Fruit fly (Drosophila melanogaster) whole organism, adult: ENCODE measurements around the gene CG5877.

Experiments used
- CG1620 ChIP-seq: fragments of 200-800 bp; sonication (Bioruptor generic); optimal IDR thresholded peaks from 2 replicates; lab custom pipeline; 2016; ENCODE audit warnings: missing biosample characterization, missing genetic modification characterization
- CG7045 ChIP-seq: fragments of 200-800 bp; sonication (Bioruptor generic); optimal IDR thresholded peaks from 2 replicates; lab custom pipeline; 2017; ENCODE audit warnings: missing biosample characterization, mild to moderate bottlenecking, missing genetic modification characterization
- Crg-1 ChIP-seq: fragments of 200-800 bp; sonication (Bioruptor generic); optimal IDR thresholded peaks from 2 replicates; lab custom pipeline; 2016; ENCODE audit warnings: missing biosample characterization, missing genetic modification characterization
- Hr96 ChIP-seq: fragments of 200-800 bp; sonication (Bioruptor generic); optimal IDR thresholded peaks from 2 replicates; lab custom pipeline; 2016; ENCODE audit warnings: missing biosample characterization, missing genetic modification characterization
- bab1 ChIP-seq: fragments of 200-800 bp; sonication (Bioruptor generic); optimal IDR thresholded peaks from 3 replicates; lab custom pipeline; 2019; ENCODE audit warnings: missing biosample characterization, mild to moderate bottlenecking, missing genetic modification characterization, moderate library complexity
- cic ChIP-seq: fragments of 200-800 bp; sonication (Bioruptor generic); optimal IDR thresholded peaks from 2 replicates; lab custom pipeline; 2017; ENCODE audit warnings: missing biosample characterization, mild to moderate bottlenecking, missing genetic modification characterization, moderate library complexity
- kay ChIP-seq: fragments of 200-800 bp; sonication (Bioruptor generic); peaks from one replicate; lab custom pipeline; 2016; ENCODE audit warnings: missing biosample characterization, missing genetic modification characterization, borderline replicate concordance
- ovo ChIP-seq: fragments of 200-800 bp; sonication (Bioruptor generic); optimal IDR thresholded peaks from 2 replicates; lab custom pipeline; 2016; ENCODE audit warnings: missing biosample characterization, missing genetic modification characterization
- tj ChIP-seq: fragments of 200-800 bp; sonication (Bioruptor generic); optimal IDR thresholded peaks from 3 replicates; lab custom pipeline; 2017; ENCODE audit warnings: missing biosample characterization, mild to moderate bottlenecking, missing genetic modification characterization, moderate library complexity

- TF ChIP-seq bab1 (GFP tag; lab: Kevin White, UChicago) (peak; percentile 62), CG1620 (GFP tag; lab: Kevin White, UChicago) (peak; percentile 47), cic (GFP tag; lab: Kevin White, UChicago) (peak; percentile 58), CG7045 (GFP tag; lab: Kevin White, UChicago) (peak; percentile 80), tj (peak; percentile 70), kay (peak; percentile 75), Hr96 (GFP tag; lab: Kevin White, UChicago) (peak; percentile 79), ovo (peak; percentile 75), Crg-1 (peak; percentile 21)
Observed at dm6 chrX:15312074-15312881, 19.4 kb downstream of the CG5877 start.
